Fruit fly (Drosophila melanogaster) whole organism, adult: ENCODE measurements around the gene Saf6.

Experiments
- CG11617 ChIP-seq: fragments of 200-800 bp; sonication (Bioruptor generic); optimal IDR thresholded peaks from 2 replicates; lab custom pipeline; 2017; ENCODE audit warnings: mild to moderate bottlenecking, missing biosample characterization, missing genetic modification reagents, missing genetic modification characterization
- CG33017 ChIP-seq: fragments of 200-800 bp; sonication (Bioruptor generic); optimal IDR thresholded peaks from 2 replicates; lab custom pipeline; 2018; ENCODE audit warnings: missing biosample characterization, mild to moderate bottlenecking, missing genetic modification characterization, moderate library complexity
- CG7045 ChIP-seq: fragments of 200-800 bp; sonication (Bioruptor generic); optimal IDR thresholded peaks from 2 replicates; lab custom pipeline; 2017; ENCODE audit warnings: missing biosample characterization, mild to moderate bottlenecking, missing genetic modification characterization
- Crg-1 ChIP-seq: fragments of 200-800 bp; sonication (Bioruptor generic); optimal IDR thresholded peaks from 2 replicates; lab custom pipeline; 2016; ENCODE audit warnings: missing biosample characterization, missing genetic modification characterization
- kay ChIP-seq: fragments of 200-800 bp; sonication (Bioruptor generic); peaks from one replicate; lab custom pipeline; 2016; ENCODE audit warnings: missing biosample characterization, missing genetic modification characterization, borderline replicate concordance
- pad ChIP-seq: fragments of 200-800 bp; sonication (Bioruptor generic); optimal IDR thresholded peaks from 3 replicates; lab custom pipeline; 2017; ENCODE audit warnings: missing biosample characterization, missing genetic modification characterization, mild to moderate bottlenecking, moderate library complexity, missing genetic modification reagents

DNA sequence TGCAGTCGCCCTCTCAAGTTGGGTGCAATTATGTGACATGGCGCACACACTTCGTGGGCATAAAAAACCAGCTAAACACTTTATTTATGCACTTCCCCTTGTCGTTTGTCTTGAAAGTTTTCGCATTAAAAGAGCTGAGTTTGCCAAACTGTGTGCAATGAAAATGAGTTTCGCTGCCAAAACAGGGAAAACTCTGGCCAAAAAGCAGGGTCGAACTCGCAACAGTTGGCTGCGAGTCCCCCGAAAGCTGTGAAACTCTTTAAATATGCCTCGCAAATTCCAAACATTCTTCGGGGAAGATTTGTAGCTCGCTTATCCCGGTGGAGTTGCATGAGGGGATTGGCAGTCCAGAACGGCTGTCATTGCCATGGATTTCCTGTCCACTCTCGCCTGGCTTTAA lies 35.6 kb downstream of the Saf6 start, which contains the start of gene Gr21a:
- TF ChIP-seq kay: no peak
- no peak for TF ChIP-seq Crg-1
- TF ChIP-seq pad (GFP tag; lab: Kevin White, UChicago): no peak
- no peak for TF ChIP-seq CG11617 (GFP tag; lab: Kevin White, UChicago)
- no peak for TF ChIP-seq CG33017 (tag; lab: Kevin White, UChicago)
- TF ChIP-seq CG7045 (GFP tag; lab: Kevin White, UChicago): no peak
